Worm (Caenorhabditis elegans): ENCODE results near the gene atrn-1.

ce11 chrX:14671300-14671699 lies 40.1 kb upstream of the atrn-1 start:
- TF ChIP-seq lin-13 (GFP tag; optimal IDR thresholded peaks at IDR 0.05) (no peak), ztf-4 (tag; optimal IDR thresholded peaks at IDR 0.05) (no peak)

Data from whole organism, L2 larva.